Fruit fly (Drosophila melanogaster) whole organism, embryonic: ENCODE data around the gene CG32369.

ENCODE experiments used
- Adf1 ChIP-seq: fragments of 200-800 bp; sonication (Bioruptor generic); IDR thresholded peaks from 2 replicates; pipeline ENCODE4 v1.3.6; 2022; ENCODE audit warnings: missing biosample characterization, missing genetic modification characterization
- Atf3 ChIP-seq: fragments of 200-800 bp; sonication (Bioruptor generic); optimal IDR thresholded peaks from 3 replicates; lab custom pipeline; 2016; ENCODE audit warnings: missing biosample characterization, missing genetic modification characterization
- CG10267 ChIP-seq: fragments of 200-800 bp; sonication (Bioruptor generic); optimal IDR thresholded peaks from 2 replicates; lab custom pipeline; 2018; ENCODE audit warnings: missing biosample characterization, mild to moderate bottlenecking, missing genetic modification characterization, moderate library complexity
- CG11247 ChIP-seq: fragments of 200-800 bp; sonication (Bioruptor generic); IDR thresholded peaks from 2 replicates; pipeline ENCODE4 v1.3.6; 2022; ENCODE audit warnings: missing biosample characterization, missing genetic modification characterization
- CG11456 ChIP-seq: fragments of 200-800 bp; sonication (Bioruptor generic); IDR thresholded peaks from 3 replicates; pipeline ENCODE4 v1.3.6; 2022; ENCODE audit warnings: missing biosample characterization, missing genetic modification characterization
- CG11504 ChIP-seq: fragments of 200-800 bp; sonication (Bioruptor generic); optimal IDR thresholded peaks from 3 replicates; lab custom pipeline; 2019; ENCODE audit warnings: missing biosample characterization, mild to moderate bottlenecking, missing genetic modification characterization, moderate library complexity
- CG12155 ChIP-seq: fragments of 200-800 bp; sonication (Bioruptor generic); optimal IDR thresholded peaks from 3 replicates; lab custom pipeline; 2016; ENCODE audit warnings: missing biosample characterization, missing genetic modification characterization
- CG12769 ChIP-seq: fragments of 200-800 bp; sonication (Bioruptor generic); optimal IDR thresholded peaks from 2 replicates; lab custom pipeline; 2019; ENCODE audit warnings: missing biosample characterization, mild to moderate bottlenecking, missing genetic modification characterization, moderate library complexity
- CG15479 ChIP-seq: fragments of 200-800 bp; sonication (Bioruptor generic); optimal IDR thresholded peaks from 3 replicates; lab custom pipeline; 2019; ENCODE audit warnings: missing biosample characterization, mild to moderate bottlenecking, missing genetic modification characterization, moderate library complexity
- CG3163 ChIP-seq: fragments of 200-800 bp; sonication (Bioruptor generic); optimal IDR thresholded peaks from 3 replicates; lab custom pipeline; 2016; ENCODE audit warnings: missing biosample characterization, missing genetic modification characterization
- CG32532 ChIP-seq: fragments of 200-800 bp; sonication (Bioruptor generic); IDR thresholded peaks from 2 replicates; pipeline ENCODE4 v1.3.6; 2022; ENCODE audit warnings: missing biosample characterization, missing genetic modification characterization
- CG4282 ChIP-seq: fragments of 200-800 bp; sonication (Bioruptor generic); optimal IDR thresholded peaks from 2 replicates; lab custom pipeline; 2016; ENCODE audit warnings: missing biosample characterization, missing genetic modification characterization
- CG8281 ChIP-seq: fragments of 200-800 bp; sonication (Bioruptor generic); optimal IDR thresholded peaks from 2 replicates; lab custom pipeline; 2018; ENCODE audit warnings: missing biosample characterization, mild to moderate bottlenecking, missing genetic modification characterization, moderate library complexity
- CG8359 ChIP-seq: fragments of 200-800 bp; sonication (Bioruptor generic); optimal IDR thresholded peaks from 2 replicates; lab custom pipeline; 2017; ENCODE audit warnings: missing biosample characterization, mild to moderate bottlenecking, missing genetic modification characterization, borderline replicate concordance
- CG9727 ChIP-seq: fragments of 200-800 bp; sonication (Bioruptor generic); optimal IDR thresholded peaks from 3 replicates; lab custom pipeline; 2017; ENCODE audit warnings: missing biosample characterization, mild to moderate bottlenecking, missing genetic modification characterization
- CG9797 ChIP-seq: fragments of 200-800 bp; sonication (Bioruptor generic); optimal IDR thresholded peaks from 3 replicates; lab custom pipeline; 2018; ENCODE audit warnings: missing biosample characterization, mild to moderate bottlenecking, missing genetic modification characterization
- Eip74EF ChIP-seq, 2 experiments: fragments of 200-800 bp in 1 of 2; fragments of >200 bp in 1 of 2; sonication (Bioruptor generic) in 1 of 2; optimal IDR thresholded peaks; 2 replicates each; lab custom pipeline; 2017 to 2019; ENCODE audit warnings: missing biosample characterization in 2 of 2, missing genetic modification characterization in 2 of 2, mild to moderate bottlenecking in 1 of 2, moderate library complexity in 1 of 2
- Elba2 ChIP-seq: fragments of 200-800 bp; sonication (Bioruptor generic); optimal IDR thresholded peaks from 3 replicates; lab custom pipeline; 2016; ENCODE audit warnings: missing biosample characterization, missing genetic modification characterization
- Kr ChIP-seq: fragments of 200-800 bp; sonication (Bioruptor generic); optimal IDR thresholded peaks from 2 replicates; lab custom pipeline; 2017; ENCODE audit warnings: missing biosample characterization, mild to moderate bottlenecking, missing genetic modification characterization
- Med ChIP-seq: fragments of 200-800 bp; sonication (Bioruptor generic); peaks from one replicate; lab custom pipeline; 2016; ENCODE audit warnings: missing biosample characterization, missing genetic modification characterization, mild to moderate bottlenecking, inconsistent platforms, moderate library complexity
- Pdp1 ChIP-seq, 2 experiments: fragments of 200-800 bp; sonication (Bioruptor generic); optimal IDR thresholded peaks; 3 replicates each; lab custom pipeline; 2016; ENCODE audit warnings: missing biosample characterization in 2 of 2, missing genetic modification characterization in 2 of 2, mild to moderate bottlenecking in 1 of 2, moderate library complexity in 1 of 2
- Trl ChIP-seq, 3 experiments: fragments of >200 bp in 2 of 3; fragments of 200-800 bp in 1 of 3; sonication (Bioruptor generic) in 1 of 3; optimal IDR thresholded peaks; 2 replicates in 1 of 3; 3 replicates in 2 of 3; lab custom pipeline; 2016 to 2017; ENCODE audit warnings: missing biosample characterization in 1 of 3, missing genetic modification characterization in 1 of 3
- ap ChIP-seq: fragments of 200-800 bp; sonication (Bioruptor generic); IDR thresholded peaks from 2 replicates; pipeline ENCODE4 v1.3.6; 2022; ENCODE audit warnings: missing biosample characterization, missing genetic modification characterization
- chinmo ChIP-seq: fragments of 200-800 bp; sonication (Bioruptor generic); IDR thresholded peaks from 4 replicates; pipeline ENCODE4 v1.3.6; 2022; ENCODE audit warnings: missing biosample characterization, missing genetic modification characterization; ENCODE audit not compliant: partially characterized antibody
- da ChIP-seq: fragments of 200-800 bp; sonication (Bioruptor generic); optimal IDR thresholded peaks from 2 replicates; lab custom pipeline; 2016; ENCODE audit warnings: missing biosample characterization, missing genetic modification characterization
- ftz-f1 ChIP-seq: fragments of 200-800 bp; sonication (Bioruptor generic); optimal IDR thresholded peaks from 2 replicates; lab custom pipeline; 2016; ENCODE audit warnings: missing biosample characterization, missing genetic modification characterization
- insv ChIP-seq, 2 experiments: fragments of 200-800 bp; sonication (Bioruptor generic); optimal IDR thresholded peaks; 3 replicates each; lab custom pipeline; 2016 to 2018; ENCODE audit warnings: missing biosample characterization in 2 of 2, missing genetic modification characterization in 2 of 2
- jumu ChIP-seq: fragments of 200-800 bp; sonication (Bioruptor generic); optimal IDR thresholded peaks from 3 replicates; lab custom pipeline; 2016; ENCODE audit warnings: missing biosample characterization, missing genetic modification characterization
- luna ChIP-seq: fragments of 200-800 bp; sonication (Bioruptor generic); optimal IDR thresholded peaks from 2 replicates; lab custom pipeline; 2016; ENCODE audit warnings: missing biosample characterization, missing genetic modification characterization
- pb ChIP-seq: fragments of 200-800 bp; sonication (Bioruptor generic); optimal IDR thresholded peaks from 3 replicates; lab custom pipeline; 2016; ENCODE audit warnings: missing biosample characterization, missing genetic modification characterization
- scrt ChIP-seq: fragments of 200-800 bp; sonication (Bioruptor generic); optimal IDR thresholded peaks from 2 replicates; lab custom pipeline; 2018; ENCODE audit warnings: missing biosample characterization, mild to moderate bottlenecking, missing genetic modification characterization, moderate library complexity
- sd ChIP-seq: fragments of 200-800 bp; sonication (Bioruptor generic); optimal IDR thresholded peaks from 3 replicates; lab custom pipeline; 2018; ENCODE audit warnings: missing biosample characterization, mild to moderate bottlenecking, missing genetic modification characterization, moderate library complexity
- sens ChIP-seq: fragments of 200-800 bp; sonication (Bioruptor generic); peaks from one replicate; lab custom pipeline; 2016; ENCODE audit warnings: missing biosample characterization, missing genetic modification characterization
- sim ChIP-seq: fragments of 200-800 bp; sonication (Bioruptor generic); IDR thresholded peaks from 2 replicates; pipeline ENCODE4 v1.3.6; 2022; ENCODE audit warnings: missing biosample characterization, missing genetic modification characterization
- so ChIP-seq: fragments of 200-800 bp; sonication (Bioruptor generic); IDR thresholded peaks from 3 replicates; pipeline ENCODE4 v1.3.6; 2022; ENCODE audit warnings: missing biosample characterization, missing genetic modification characterization
- sqz ChIP-seq: fragments of 200-800 bp; sonication (Bioruptor generic); optimal IDR thresholded peaks from 3 replicates; lab custom pipeline; 2018; ENCODE audit warnings: missing biosample characterization, mild to moderate bottlenecking, missing genetic modification characterization
- sr ChIP-seq: fragments of 200-800 bp; sonication (Bioruptor generic); IDR thresholded peaks from 3 replicates; pipeline ENCODE4 v1.3.6; 2022; ENCODE audit warnings: missing biosample characterization, missing genetic modification characterization
- twi ChIP-seq: fragments of 200-800 bp; optimal IDR thresholded peaks from 2 replicates; lab custom pipeline; 2019; ENCODE audit warnings: missing biosample characterization, mild to moderate bottlenecking, missing genetic modification characterization, moderate library complexity

Gene CG32369

DNA sequence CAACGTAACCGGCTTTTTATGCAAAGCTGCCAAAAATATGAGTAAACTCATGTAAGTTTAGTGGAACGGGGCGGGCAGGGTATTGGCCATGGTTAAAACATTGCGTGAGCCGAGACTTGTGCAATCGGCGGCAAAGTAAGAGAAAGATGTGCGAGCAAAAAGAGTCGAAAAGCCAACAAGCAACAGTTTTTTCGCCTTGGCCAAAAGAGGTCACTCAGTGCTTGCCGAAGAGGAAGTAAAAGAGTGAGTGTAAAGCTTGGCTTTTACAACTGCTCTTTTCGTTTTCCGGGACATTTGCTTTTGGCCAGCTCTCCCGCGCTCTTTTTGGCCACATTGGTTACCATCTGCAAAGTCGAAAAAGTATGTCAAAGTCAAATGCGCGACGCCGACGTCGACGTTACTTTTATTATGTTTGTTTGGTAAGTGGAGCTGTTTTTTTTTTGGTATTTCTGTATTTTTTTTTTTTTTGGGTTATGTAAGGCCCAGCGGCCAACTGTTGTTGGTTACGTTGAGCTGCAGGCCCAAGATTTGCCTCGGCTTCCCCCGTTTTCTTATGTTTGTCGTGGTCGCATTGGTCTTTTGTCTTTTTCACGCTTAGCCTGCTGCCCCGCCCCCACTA is 21.7 kb downstream of the CG32369 start:
- peak; percentile 76 for TF ChIP-seq scrt (GFP tag; lab: Kevin White, UChicago)
- TF ChIP-seq CG4282 (GFP tag; lab: Kevin White, UChicago) = no peak
- peak; percentile 88 for TF ChIP-seq CG3163
- TF ChIP-seq insv (GFP tag; optimal IDR thresholded peaks at IDR 0.05; lab: Kevin White, UChicago) = no peak
- peak; percentile 13 for TF ChIP-seq CG11504 (tag; lab: Kevin White, UChicago)
- peak; percentile 59; the same call in 1 of the 2 replicates for TF ChIP-seq Adf1 (GFP tag; lab: Robert Waterston, UW)
- peak in 1 of 2 experiments; percentile 67 for TF ChIP-seq Pdp1 (GFP tag; optimal IDR thresholded peaks at IDR 0.05; lab: Kevin White, UChicago)
- no peak for TF ChIP-seq pb (GFP tag; lab: Kevin White, UChicago)
- peak; percentile 59 for TF ChIP-seq Med (GFP tag; lab: Kevin White, UChicago)
- peak; percentile 71 for TF ChIP-seq sqz (GFP tag; lab: Kevin White, UChicago)
- TF ChIP-seq CG15479 (GFP tag; lab: Kevin White, UChicago) = no peak
- TF ChIP-seq CG32532 (GFP tag; lab: Robert Waterston, UW) = no peak
- peak; percentile 46 to 65 for TF ChIP-seq Trl (optimal IDR thresholded peaks at IDR 0.05; lab: Kevin White, UChicago)
- TF ChIP-seq Trl (GFP tag; optimal IDR thresholded peaks at IDR 0.05; lab: Kevin White, UChicago) = no peak

DNA sequence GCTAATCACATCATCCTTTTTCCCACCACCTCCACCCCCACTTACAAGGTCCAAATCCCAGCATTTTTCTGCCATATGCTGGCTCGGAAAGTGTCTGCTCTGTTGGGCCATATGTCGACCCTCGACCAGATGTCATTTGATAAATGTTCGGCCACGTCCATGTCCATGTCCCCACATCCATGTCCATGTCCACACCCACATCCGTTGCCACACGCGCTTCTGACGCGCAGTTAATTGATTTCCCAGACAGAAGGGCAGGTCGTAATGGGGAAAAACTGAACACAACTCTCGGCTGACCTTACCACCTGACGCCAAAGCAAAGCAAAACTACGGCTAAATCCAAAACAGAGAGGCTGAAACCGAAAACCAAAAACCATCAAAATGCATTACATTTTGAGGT is 22.6 kb downstream of the CG32369 start:
- TF ChIP-seq CG9797 (GFP tag; lab: Kevin White, UChicago) (no peak), CG8359 (GFP tag; lab: Kevin White, UChicago) (no peak), Med (GFP tag; lab: Kevin White, UChicago) (peak; percentile 44), CG12155 (GFP tag; lab: Kevin White, UChicago) (no peak), Kr (GFP tag; lab: Kevin White, UChicago) (no peak), CG10267 (no peak), CG11456 (no peak), twi (tag; lab: Kevin White, UChicago) (peak; percentile 18), sr (peak; percentile 55; the same call in 1 of the 3 replicates), Elba2 (GFP tag; lab: Kevin White, UChicago) (no peak), jumu (GFP tag; lab: Kevin White, UChicago) (no peak), sens (peak; percentile 14), CG9727 (GFP tag; lab: Kevin White, UChicago) (no peak), luna (GFP tag; lab: Kevin White, UChicago) (no peak), Atf3 (GFP tag; lab: Kevin White, UChicago) (no peak), CG12769 (tag; lab: Kevin White, UChicago) (peak; percentile 52), da (GFP tag; lab: Kevin White, UChicago) (no peak), CG11247 (GFP tag; lab: Robert Waterston, UW) (0 out of 2 replicates have a peak, but pooled peaks have one; percentile 15), sim (no peak), so (GFP tag; lab: Robert Waterston, UW) (0 out of 3 replicates have a peak, but pooled peaks have one; percentile 60)

DNA sequence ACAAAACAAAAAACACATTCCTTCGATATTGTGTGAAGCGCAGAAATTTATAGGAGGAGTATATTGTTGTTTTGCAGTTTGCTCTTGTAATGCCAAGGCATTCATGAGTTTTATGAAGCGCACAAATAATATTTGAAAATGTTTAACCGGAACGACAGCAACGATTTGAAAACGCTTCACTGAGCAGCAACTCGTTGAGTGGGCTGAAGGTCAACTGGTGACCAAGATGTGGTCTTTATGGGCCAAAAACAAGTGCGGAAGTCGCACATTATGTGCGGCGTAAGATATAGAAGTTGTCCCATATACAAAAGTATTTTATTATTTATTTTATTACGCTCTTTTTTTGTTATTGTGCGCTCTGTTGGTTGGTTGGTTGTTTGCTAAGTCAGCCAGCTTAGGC is 23.4 kb downstream of the CG32369 start:
- TF ChIP-seq ap (GFP tag; lab: Robert Waterston, UW) (no peak), ftz-f1 (GFP tag; lab: Kevin White, UChicago) (peak; percentile 10), sd (peak; percentile 87), chinmo (peak; percentile 84; the same call in 1 of the 4 replicates), Eip74EF (GFP tag; optimal IDR thresholded peaks at IDR 0.05; lab: Kevin White, UChicago) (peak in 1 of 2 experiments; percentile 88), CG8281 (tag; lab: Kevin White, UChicago) (no peak)
